Fruit fly (Drosophila melanogaster) whole organism, pupa: ENCODE data around the gene Rpp14b.

Experiments used
- CG10348 ChIP-seq: fragments of 200-800 bp; sonication (Bioruptor generic); IDR thresholded peaks from 2 replicates; pipeline ENCODE4 v1.3.6; 2022; ENCODE audit warnings: missing biosample characterization, missing genetic modification characterization
- CG13204 ChIP-seq: fragments of 200-800 bp; sonication (Bioruptor generic); optimal IDR thresholded peaks from 2 replicates; lab custom pipeline; 2018; ENCODE audit warnings: missing biosample characterization, mild to moderate bottlenecking, missing genetic modification characterization, moderate library complexity
- CG32121 ChIP-seq: fragments of 200-800 bp; sonication (Bioruptor generic); IDR thresholded peaks from 2 replicates; pipeline ENCODE4 v1.3.6; 2022; ENCODE audit warnings: missing biosample characterization, missing genetic modification characterization
- CG8159 ChIP-seq: fragments of 200-800 bp; sonication (Bioruptor generic); optimal IDR thresholded peaks from 3 replicates; lab custom pipeline; 2018; ENCODE audit warnings: missing biosample characterization, mild to moderate bottlenecking, missing genetic modification characterization, moderate library complexity
- EcR ChIP-seq: fragments of 200-800 bp; sonication (Bioruptor generic); optimal IDR thresholded peaks from 3 replicates; lab custom pipeline; 2019; ENCODE audit warnings: missing biosample characterization, missing genetic modification characterization, mild to moderate bottlenecking, moderate library complexity, missing genetic modification reagents
- Pif1B ChIP-seq: fragments of 200-800 bp; sonication (Bioruptor generic); optimal IDR thresholded peaks from 3 replicates; lab custom pipeline; 2016; ENCODE audit warnings: missing biosample characterization, missing genetic modification characterization
- Snoo ChIP-seq: fragments of 200-800 bp; sonication (Bioruptor generic); optimal IDR thresholded peaks from 3 replicates; lab custom pipeline; 2017; ENCODE audit warnings: missing biosample characterization, mild to moderate bottlenecking, missing genetic modification characterization, inconsistent platforms

- TF ChIP-seq Snoo (no peak), EcR (GFP tag; lab: Kevin White, UChicago) (no peak), CG10348 (no peak), CG8159 (tag; lab: Kevin White, UChicago) (no peak), CG13204 (GFP tag; lab: Kevin White, UChicago) (no peak), CG32121 (GFP tag; lab: Robert Waterston, UW) (no peak), Pif1B (GFP tag; lab: Kevin White, UChicago) (no peak)
Observed at dm6 chr3R:30030061-30030460, 25.7 kb upstream of the Rpp14b start.
